Fruit fly (Drosophila melanogaster) whole organism, adult: Measurements from ENCODE around the gene CG10214.

Experiments
- CG11617 ChIP-seq: fragments of 200-800 bp; sonication (Bioruptor generic); optimal IDR thresholded peaks from 2 replicates; lab custom pipeline; 2017; ENCODE audit warnings: mild to moderate bottlenecking, missing biosample characterization, missing genetic modification reagents, missing genetic modification characterization
- CG12768 ChIP-seq: fragments of 200-800 bp; sonication (Bioruptor generic); optimal IDR thresholded peaks from 2 replicates; lab custom pipeline; 2017; ENCODE audit warnings: missing biosample characterization, missing genetic modification characterization, mild to moderate bottlenecking, moderate library complexity, missing genetic modification reagents
- CG14711 ChIP-seq: fragments of 200-800 bp; sonication (Bioruptor generic); optimal IDR thresholded peaks from 2 replicates; lab custom pipeline; 2018; ENCODE audit warnings: missing biosample characterization, mild to moderate bottlenecking, missing genetic modification characterization, moderate library complexity
- CG1620 ChIP-seq: fragments of 200-800 bp; sonication (Bioruptor generic); optimal IDR thresholded peaks from 2 replicates; lab custom pipeline; 2016; ENCODE audit warnings: missing biosample characterization, missing genetic modification characterization
- CG33017 ChIP-seq: fragments of 200-800 bp; sonication (Bioruptor generic); optimal IDR thresholded peaks from 2 replicates; lab custom pipeline; 2018; ENCODE audit warnings: missing biosample characterization, mild to moderate bottlenecking, missing genetic modification characterization, moderate library complexity
- CG5204 ChIP-seq: fragments of 200-800 bp; sonication (Bioruptor generic); optimal IDR thresholded peaks from 2 replicates; lab custom pipeline; 2016; ENCODE audit warnings: missing biosample characterization, missing genetic modification characterization
- CG7045 ChIP-seq: fragments of 200-800 bp; sonication (Bioruptor generic); optimal IDR thresholded peaks from 2 replicates; lab custom pipeline; 2017; ENCODE audit warnings: missing biosample characterization, mild to moderate bottlenecking, missing genetic modification characterization
- CG7101 ChIP-seq: fragments of 200-800 bp; sonication (Bioruptor generic); optimal IDR thresholded peaks from 2 replicates; lab custom pipeline; 2018; ENCODE audit warnings: missing biosample characterization, mild to moderate bottlenecking, missing genetic modification characterization, moderate library complexity
- Clk ChIP-seq: fragments of 200-800 bp; sonication (Bioruptor generic); optimal IDR thresholded peaks from 2 replicates; lab custom pipeline; 2017; ENCODE audit warnings: missing biosample characterization, missing genetic modification characterization
- Crg-1 ChIP-seq: fragments of 200-800 bp; sonication (Bioruptor generic); optimal IDR thresholded peaks from 2 replicates; lab custom pipeline; 2016; ENCODE audit warnings: missing biosample characterization, missing genetic modification characterization
- Hr96 ChIP-seq: fragments of 200-800 bp; sonication (Bioruptor generic); optimal IDR thresholded peaks from 2 replicates; lab custom pipeline; 2016; ENCODE audit warnings: missing biosample characterization, missing genetic modification characterization
- Mnt ChIP-seq: fragments of 200-800 bp; sonication (Bioruptor generic); optimal IDR thresholded peaks from 2 replicates; lab custom pipeline; 2016; ENCODE audit warnings: missing biosample characterization, mild to moderate bottlenecking, missing genetic modification characterization
- bab1 ChIP-seq: fragments of 200-800 bp; sonication (Bioruptor generic); optimal IDR thresholded peaks from 3 replicates; lab custom pipeline; 2019; ENCODE audit warnings: missing biosample characterization, mild to moderate bottlenecking, missing genetic modification characterization, moderate library complexity
- cic ChIP-seq: fragments of 200-800 bp; sonication (Bioruptor generic); optimal IDR thresholded peaks from 2 replicates; lab custom pipeline; 2017; ENCODE audit warnings: missing biosample characterization, mild to moderate bottlenecking, missing genetic modification characterization, moderate library complexity
- cnc ChIP-seq, 2 experiments: fragments of >200 bp; optimal IDR thresholded peaks; 2 replicates each; lab custom pipeline; 2017
- kay ChIP-seq: fragments of 200-800 bp; sonication (Bioruptor generic); peaks from one replicate; lab custom pipeline; 2016; ENCODE audit warnings: missing biosample characterization, missing genetic modification characterization, borderline replicate concordance
- ovo ChIP-seq: fragments of 200-800 bp; sonication (Bioruptor generic); optimal IDR thresholded peaks from 2 replicates; lab custom pipeline; 2016; ENCODE audit warnings: missing biosample characterization, missing genetic modification characterization
- pad ChIP-seq: fragments of 200-800 bp; sonication (Bioruptor generic); optimal IDR thresholded peaks from 3 replicates; lab custom pipeline; 2017; ENCODE audit warnings: missing biosample characterization, missing genetic modification characterization, mild to moderate bottlenecking, moderate library complexity, missing genetic modification reagents
- tj ChIP-seq: fragments of 200-800 bp; sonication (Bioruptor generic); optimal IDR thresholded peaks from 3 replicates; lab custom pipeline; 2017; ENCODE audit warnings: missing biosample characterization, mild to moderate bottlenecking, missing genetic modification characterization, moderate library complexity
- toe ChIP-seq: fragments of 200-800 bp; sonication (Bioruptor generic); optimal IDR thresholded peaks from 2 replicates; lab custom pipeline; 2016; ENCODE audit warnings: missing biosample characterization, missing genetic modification characterization

The CG10214 gene

DNA sequence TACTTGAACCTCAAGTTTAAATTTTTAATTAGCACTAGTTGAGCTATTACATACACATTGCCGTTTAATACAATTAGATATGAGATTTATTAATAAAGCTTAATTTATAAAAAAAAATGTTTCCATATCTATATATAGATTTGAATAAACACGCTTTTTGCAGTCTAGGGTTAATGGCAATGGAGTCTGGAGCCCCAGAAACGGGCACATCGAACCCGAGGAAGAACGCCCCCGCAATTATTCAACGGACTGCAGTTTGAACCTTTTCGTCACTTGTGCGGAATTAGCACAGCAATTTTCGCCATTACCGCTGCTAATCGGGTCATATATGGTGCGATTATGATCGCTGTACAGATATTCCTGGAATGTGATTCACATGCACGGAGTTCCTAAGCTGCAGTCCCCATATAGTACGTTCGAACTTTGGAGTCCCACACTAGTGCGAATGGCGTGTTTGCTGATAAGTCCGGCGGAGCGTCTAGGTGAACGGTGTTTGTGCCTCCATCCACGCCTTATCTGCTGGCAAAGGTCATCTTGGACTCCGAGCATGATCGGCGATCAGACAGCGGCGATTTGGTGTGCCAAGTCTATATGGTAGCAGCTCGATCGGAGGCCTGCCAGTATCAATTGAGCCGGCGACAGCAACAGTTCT is 3.5 kb downstream of the CG10214 start, which contains the start of gene Lsd-1:
Gene Lsd-1, plus strand, starts transcription at position 236 of the 652 bp plus-strand sequence.
- TF ChIP-seq cic (GFP tag; lab: Kevin White, UChicago) (peak; percentile 69), CG7045 (GFP tag; lab: Kevin White, UChicago) (no peak), cnc (optimal IDR thresholded peaks at IDR 0.05; lab: Kevin White, UChicago) (no peak), Clk (GFP tag; lab: Kevin White, UChicago) (no peak), CG5204 (GFP tag; lab: Kevin White, UChicago) (no peak), toe (GFP tag; lab: Kevin White, UChicago) (no peak), CG7101 (tag; lab: Kevin White, UChicago) (peak; percentile 15), ovo (GFP tag; lab: Kevin White, UChicago) (no peak), Crg-1 (GFP tag; lab: Kevin White, UChicago) (no peak), CG12768 (GFP tag; lab: Kevin White, UChicago) (peak; percentile 63), CG11617 (GFP tag; lab: Kevin White, UChicago) (no peak), tj (GFP tag; lab: Kevin White, UChicago) (peak; percentile 5), CG33017 (peak; percentile 31), CG1620 (GFP tag; lab: Kevin White, UChicago) (no peak), kay (GFP tag; lab: Kevin White, UChicago) (no peak), Hr96 (no peak), Mnt (GFP tag; lab: Kevin White, UChicago) (peak; percentile 0), bab1 (no peak), CG14711 (peak; percentile 47), pad (no peak)

DNA sequence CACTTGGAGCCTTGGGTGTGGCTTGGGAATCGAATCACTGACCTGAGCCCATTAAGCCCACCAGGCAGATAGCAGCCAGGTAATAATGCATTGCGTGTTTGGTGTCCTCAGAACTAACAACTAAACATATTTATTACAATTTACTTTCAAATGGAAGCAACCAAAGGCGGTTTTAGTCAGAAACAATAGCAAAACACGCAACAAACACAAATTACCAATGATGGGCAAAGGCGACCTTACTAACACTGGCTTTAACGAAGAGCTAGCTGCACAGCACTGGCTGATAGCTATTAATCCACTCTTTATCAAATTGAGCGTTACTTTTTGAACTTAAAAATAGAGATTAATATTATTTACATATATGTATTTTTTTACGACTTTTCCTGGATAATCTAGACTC is 4.3 kb downstream of the CG10214 start, which contains the start of gene udt:
Gene udt, minus strand, starts transcription at position 249 of the 400 bp plus-strand sequence.
- TF ChIP-seq toe (GFP tag; lab: Kevin White, UChicago) (no peak), pad (peak; percentile 34), ovo (GFP tag; lab: Kevin White, UChicago) (no peak), CG11617 (GFP tag; lab: Kevin White, UChicago) (no peak), CG1620 (GFP tag; lab: Kevin White, UChicago) (peak; percentile 68), cic (GFP tag; lab: Kevin White, UChicago) (no peak), tj (GFP tag; lab: Kevin White, UChicago) (no peak), Hr96 (no peak), CG7045 (GFP tag; lab: Kevin White, UChicago) (no peak), Clk (GFP tag; lab: Kevin White, UChicago) (no peak), bab1 (peak; percentile 19), cnc (optimal IDR thresholded peaks at IDR 0.05; lab: Kevin White, UChicago) (no peak), CG5204 (GFP tag; lab: Kevin White, UChicago) (no peak), CG33017 (no peak), Mnt (GFP tag; lab: Kevin White, UChicago) (peak; percentile 3), CG14711 (no peak), kay (GFP tag; lab: Kevin White, UChicago) (peak; percentile 76), CG7101 (tag; lab: Kevin White, UChicago) (no peak), CG12768 (GFP tag; lab: Kevin White, UChicago) (no peak), Crg-1 (GFP tag; lab: Kevin White, UChicago) (peak; percentile 43)

DNA sequence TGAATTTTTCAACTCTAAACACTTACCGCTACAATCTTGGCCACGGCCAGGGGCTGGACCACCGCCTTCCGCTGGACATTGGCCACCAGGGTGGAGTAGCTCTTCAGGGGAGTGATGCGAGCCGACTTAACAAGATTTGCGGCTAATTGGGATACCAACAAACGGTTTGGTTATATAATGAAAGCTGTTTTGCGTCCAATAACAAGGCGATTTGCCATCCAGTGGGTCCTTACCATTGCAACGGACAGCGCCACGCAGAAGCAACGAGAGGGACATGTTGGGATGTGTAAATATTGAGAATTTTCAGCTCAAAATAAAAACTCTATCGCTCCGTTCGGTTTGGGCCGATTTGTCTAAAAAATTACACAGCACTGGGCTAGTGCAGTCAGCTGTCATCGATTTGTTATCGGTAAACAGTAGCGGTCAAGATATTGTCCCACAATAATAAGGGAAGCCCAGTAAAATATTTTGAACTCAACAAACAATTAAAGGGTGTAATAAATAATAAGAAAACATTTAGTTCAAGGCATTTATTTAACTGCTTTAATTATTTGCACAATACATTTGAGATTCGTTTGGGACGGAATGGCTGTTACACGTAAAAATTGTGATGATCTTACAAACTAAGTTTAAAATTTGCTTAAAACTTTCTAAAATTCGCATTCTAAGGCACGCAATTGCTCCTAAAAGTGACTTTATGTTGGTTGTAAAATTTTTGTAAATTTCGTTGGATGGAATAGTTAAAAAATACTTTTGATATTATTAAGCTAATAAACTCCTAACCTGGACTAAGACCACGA is 6.9 kb downstream of the CG10214 start, which contains the start of gene SdhD:
Gene SdhD, minus strand, starts transcription at position 382 of the 800 bp plus-strand sequence.
- TF ChIP-seq toe (GFP tag; lab: Kevin White, UChicago) = peak; percentile 9
- no peak for TF ChIP-seq cnc (optimal IDR thresholded peaks at IDR 0.05; lab: Kevin White, UChicago)
- TF ChIP-seq tj (GFP tag; lab: Kevin White, UChicago) = no peak
- peak; percentile 93 for TF ChIP-seq kay (GFP tag; lab: Kevin White, UChicago)
- peak; percentile 64 for TF ChIP-seq CG12768 (GFP tag; lab: Kevin White, UChicago)
- no peak for TF ChIP-seq Clk (GFP tag; lab: Kevin White, UChicago)
- TF ChIP-seq Crg-1 (GFP tag; lab: Kevin White, UChicago) = peak; percentile 40
- peak; percentile 70 for TF ChIP-seq bab1
- TF ChIP-seq CG14711 = peak; percentile 55
- TF ChIP-seq cic (GFP tag; lab: Kevin White, UChicago) = peak; percentile 24
- TF ChIP-seq CG7045 (GFP tag; lab: Kevin White, UChicago) = no peak
- TF ChIP-seq Mnt (GFP tag; lab: Kevin White, UChicago) = peak; percentile 48
- TF ChIP-seq pad = peak; percentile 47
- peak; percentile 57 for TF ChIP-seq CG7101 (tag; lab: Kevin White, UChicago)
- TF ChIP-seq Hr96 = no peak
- TF ChIP-seq CG5204 (GFP tag; lab: Kevin White, UChicago) = no peak
- TF ChIP-seq CG11617 (GFP tag; lab: Kevin White, UChicago) = peak; percentile 37
- peak; percentile 60 for TF ChIP-seq CG1620 (GFP tag; lab: Kevin White, UChicago)
- peak; percentile 0 for TF ChIP-seq ovo (GFP tag; lab: Kevin White, UChicago)
- peak; percentile 46 for TF ChIP-seq CG33017

DNA sequence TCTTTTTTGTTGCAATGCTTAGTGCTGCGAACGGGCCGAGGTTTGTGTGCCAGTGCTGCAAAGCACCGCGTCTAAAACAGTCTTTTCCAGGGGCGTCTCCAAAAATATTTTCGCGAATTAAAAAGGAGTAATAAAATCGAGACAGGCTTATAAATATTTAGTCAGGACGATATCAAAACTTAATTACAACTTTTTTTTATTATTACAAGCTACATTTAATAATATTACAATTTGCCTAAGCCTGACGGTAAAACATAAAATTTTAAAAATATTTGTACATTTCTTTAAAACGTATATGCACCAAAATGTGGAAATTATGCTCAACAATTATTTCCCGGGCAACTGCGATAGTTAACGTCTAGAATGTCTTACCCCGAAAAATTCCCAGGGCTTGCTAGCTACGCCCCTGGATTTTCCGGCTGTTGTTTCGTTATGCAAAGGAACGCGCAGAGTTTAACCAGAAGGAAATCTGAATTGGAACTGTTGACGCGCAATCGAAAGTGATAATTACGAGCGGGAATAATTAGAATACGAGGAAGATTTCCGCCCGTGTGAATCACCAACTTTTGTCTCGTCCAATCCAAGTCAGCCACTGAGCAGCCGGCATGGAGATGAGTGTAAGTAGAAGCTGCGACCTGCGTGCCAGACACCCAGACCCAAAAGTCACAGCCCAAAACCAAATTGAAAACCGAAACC is 9.2 kb downstream of the CG10214 start, which contains the start of the genes PTPMT1 and Hrd3:
Gene PTPMT1, plus strand, starts transcription at position 428 of the 696 bp plus-strand sequence.
Gene Hrd3, minus strand, starts transcription at position 646 of the 696 bp plus-strand sequence.
- TF ChIP-seq pad (peak; percentile 95), CG14711 (peak; percentile 94), ovo (GFP tag; lab: Kevin White, UChicago) (peak; percentile 95), CG7045 (GFP tag; lab: Kevin White, UChicago) (peak; percentile 99), tj (GFP tag; lab: Kevin White, UChicago) (peak; percentile 93), CG7101 (tag; lab: Kevin White, UChicago) (peak; percentile 98), CG5204 (GFP tag; lab: Kevin White, UChicago) (peak; percentile 99), Crg-1 (GFP tag; lab: Kevin White, UChicago) (peak; percentile 98), Clk (GFP tag; lab: Kevin White, UChicago) (peak; percentile 97), CG12768 (GFP tag; lab: Kevin White, UChicago) (peak; percentile 99), CG1620 (GFP tag; lab: Kevin White, UChicago) (peak; percentile 99), cnc (optimal IDR thresholded peaks at IDR 0.05; lab: Kevin White, UChicago) (no peak), toe (GFP tag; lab: Kevin White, UChicago) (peak; percentile 99), kay (GFP tag; lab: Kevin White, UChicago) (no peak), Mnt (GFP tag; lab: Kevin White, UChicago) (peak; percentile 95), cic (GFP tag; lab: Kevin White, UChicago) (peak; percentile 88), Hr96 (peak; percentile 98), bab1 (peak; percentile 96), CG11617 (GFP tag; lab: Kevin White, UChicago) (peak; percentile 100), CG33017 (peak; percentile 97)
